Worm (Caenorhabditis elegans) whole organism, young adult: ENCODE results near the gene D2089.8.
A peak's percentile ranks its signal among the peaks of the same experiment; 100 is the strongest.

Experiments used
- C06A6.2 ChIP-seq: fragments of 200-800 bp; sonication (Bioruptor generic); conservative IDR thresholded peaks from 2 replicates; pipeline ENCODE4 v1.3.6; 2022; ENCODE audit warnings: missing genetic modification characterization, missing compliant biosample characterization
- F10E7.11 ChIP-seq: sonication (generic microtip); optimal IDR thresholded peaks from 2 replicates; lab custom pipeline; 2017; ENCODE audit warnings: mild to moderate bottlenecking, missing genetic modification characterization, moderate library complexity, missing compliant biosample characterization
- F37B4.10 ChIP-seq: fragments of 200-800 bp; sonication (Bioruptor generic); IDR thresholded peaks from 2 replicates; pipeline ENCODE4 v1.3.6; 2022; ENCODE audit warnings: missing genetic modification characterization, missing compliant biosample characterization
- F39B2.1 ChIP-seq: fragments of 200-800 bp; sonication (Bioruptor generic); IDR thresholded peaks from 2 replicates; pipeline ENCODE4 v1.3.6; 2022; ENCODE audit warnings: missing genetic modification reagents, missing genetic modification characterization, missing compliant biosample characterization
- F49E8.2 ChIP-seq: sonication (generic microtip); optimal IDR thresholded peaks from 3 replicates; lab custom pipeline; 2017; ENCODE audit warnings: missing genetic modification characterization, mild to moderate bottlenecking, missing compliant biosample characterization, antibody characterized with exemption, moderate library complexity; ENCODE audit not compliant: insufficient read depth
- F57A8.1 ChIP-seq: fragments of 200-800 bp; sonication (Bioruptor generic); optimal IDR thresholded peaks from 2 replicates; lab custom pipeline; 2018; ENCODE audit warnings: mild to moderate bottlenecking, missing genetic modification characterization, moderate library complexity, missing compliant biosample characterization
- T26A5.8 ChIP-seq: sonication (generic microtip); optimal IDR thresholded peaks from 2 replicates; lab custom pipeline; 2016; ENCODE audit warnings: missing genetic modification characterization, missing compliant biosample characterization
- Y53G8AR.9 ChIP-seq: fragments of 200-800 bp; sonication (Bioruptor generic); conservative IDR thresholded peaks from 2 replicates; pipeline ENCODE4 v1.3.6; 2022; ENCODE audit warnings: missing genetic modification reagents, missing genetic modification characterization, missing compliant biosample characterization
- Y67H2A.10 ChIP-seq: fragments of 200-800 bp; sonication (Bioruptor generic); conservative IDR thresholded peaks from 2 replicates; pipeline ENCODE4 v1.3.6; 2022; ENCODE audit warnings: missing genetic modification reagents, missing genetic modification characterization, missing compliant biosample characterization
- Y95B8A.8 ChIP-seq: fragments of 200-800 bp; sonication (Bioruptor generic); IDR thresholded peaks from 2 replicates; pipeline ENCODE4 v1.3.6; 2022; ENCODE audit warnings: missing genetic modification reagents, missing genetic modification characterization, missing compliant biosample characterization
- atf-7 ChIP-seq: sonication (generic microtip); optimal IDR thresholded peaks from 2 replicates; lab custom pipeline; 2017; ENCODE audit warnings: mild to moderate bottlenecking, missing genetic modification characterization, missing compliant biosample characterization
- bed-1 ChIP-seq: fragments of 200-800 bp; sonication (Bioruptor generic); IDR thresholded peaks from 2 replicates; pipeline ENCODE4 v1.3.6; 2022; ENCODE audit warnings: missing genetic modification reagents, missing genetic modification characterization, missing compliant biosample characterization
- ceh-79 ChIP-seq: sonication (generic microtip); optimal IDR thresholded peaks from 2 replicates; lab custom pipeline; 2017; ENCODE audit warnings: mild to moderate bottlenecking, missing genetic modification characterization, missing compliant biosample characterization
- die-1 ChIP-seq: sonication (generic microtip); optimal IDR thresholded peaks from 2 replicates; lab custom pipeline; 2016; ENCODE audit warnings: missing genotype, mild to moderate bottlenecking, missing genetic modification characterization, missing compliant biosample characterization
- dpff-1 ChIP-seq: sonication (generic microtip); optimal IDR thresholded peaks from 2 replicates; lab custom pipeline; 2017; ENCODE audit warnings: mild to moderate bottlenecking, missing genetic modification characterization, missing compliant biosample characterization
- egrh-3 ChIP-seq: fragments of 200-800 bp; sonication (Bioruptor generic); IDR thresholded peaks from 2 replicates; pipeline ENCODE4 v1.3.6; 2022; ENCODE audit warnings: missing genetic modification reagents, missing genetic modification characterization, missing compliant biosample characterization
- ets-4 ChIP-seq: fragments of 200-800 bp; sonication (Bioruptor generic); optimal IDR thresholded peaks from 2 replicates; lab custom pipeline; 2018; ENCODE audit warnings: mild to moderate bottlenecking, missing genetic modification characterization, missing compliant biosample characterization
- him-1 ChIP-seq: sonication (generic microtip); optimal IDR thresholded peaks from 2 replicates; lab custom pipeline; 2016; ENCODE audit warnings: missing genotype, missing genetic modification reagents, missing genetic modification characterization, missing compliant biosample characterization
- lsl-1 ChIP-seq: fragments of 200-800 bp; sonication (Bioruptor generic); optimal IDR thresholded peaks from 2 replicates; lab custom pipeline; 2018; ENCODE audit warnings: mild to moderate bottlenecking, missing genetic modification characterization, moderate library complexity, missing compliant biosample characterization
- mcd-1 ChIP-seq: fragments of 200-800 bp; sonication (Bioruptor generic); IDR thresholded peaks from 2 replicates; pipeline ENCODE4 v1.3.6; 2022; ENCODE audit warnings: missing genetic modification reagents, missing genetic modification characterization, missing compliant biosample characterization
- nhr-80 ChIP-seq: sonication (generic microtip); optimal IDR thresholded peaks from 2 replicates; lab custom pipeline; 2016; ENCODE audit warnings: missing genetic modification characterization, missing compliant biosample characterization
- pbrm-1 ChIP-seq: fragments of 200-800 bp; sonication (Bioruptor generic); IDR thresholded peaks from 2 replicates; pipeline ENCODE4 v1.3.6; 2022; ENCODE audit warnings: missing genetic modification reagents, missing genetic modification characterization, missing compliant biosample characterization
- snpc-4 ChIP-seq, 5 experiments: fragments of 150-350 bp in 1 of 5; sonication (generic microtip) in 4 of 5; optimal IDR thresholded peaks; 2 replicates each; lab custom pipeline; 2014 to 2018; ENCODE audit warnings: missing genetic modification characterization in 5 of 5, missing biosample characterization in 3 of 5, antibody characterized with exemption in 2 of 5, mild to moderate bottlenecking in 2 of 5, missing compliant biosample characterization in 2 of 5, missing genotype in 2 of 5, moderate library complexity in 2 of 5, missing genetic modification reagents in 1 of 5
- tbx-9 ChIP-seq: sonication (generic microtip); optimal IDR thresholded peaks from 2 replicates; lab custom pipeline; 2016; ENCODE audit warnings: borderline replicate concordance, missing genetic modification characterization, inconsistent platforms, missing compliant biosample characterization
- unc-62 ChIP-seq: fragments of 150-350 bp; optimal IDR thresholded peaks from 2 replicates; lab custom pipeline; 2014; ENCODE audit warnings: missing biosample characterization, missing genetic modification reagents, missing genetic modification characterization
- xnd-1 ChIP-seq: sonication (generic microtip); optimal IDR thresholded peaks from 2 replicates; lab custom pipeline; 2016; ENCODE audit warnings: missing genotype, missing genetic modification reagents, missing genetic modification characterization, missing compliant biosample characterization
- zfh-2 ChIP-seq: fragments of 200-800 bp; sonication (Bioruptor generic); conservative IDR thresholded peaks from 2 replicates; pipeline ENCODE4 v1.3.6; 2022; ENCODE audit warnings: missing genetic modification reagents, missing genetic modification characterization, missing compliant biosample characterization
- ztf-22 ChIP-seq: fragments of 200-800 bp; sonication (Bioruptor generic); optimal IDR thresholded peaks from 2 replicates; lab custom pipeline; 2018; ENCODE audit warnings: mild to moderate bottlenecking, missing genetic modification characterization, moderate library complexity, missing compliant biosample characterization
- ztf-3 ChIP-seq: fragments of 200-800 bp; sonication (Bioruptor generic); optimal IDR thresholded peaks from 2 replicates; lab custom pipeline; 2018; ENCODE audit warnings: mild to moderate bottlenecking, missing genetic modification characterization, missing compliant biosample characterization

The D2089.8 gene

ce11 chrII:10646901-10647566, 15.5 kb downstream of the D2089.8 start, which contains the start of gene M28.10:
M28.10 (plus strand) TSS chrII:10647516.
- peak; percentile 24 for TF ChIP-seq atf-7 (tag; lab: Kevin White, UChicago)
- no peak for TF ChIP-seq ztf-22 (GFP tag; lab: Kevin White, UChicago)
- TF ChIP-seq nhr-80: peak; percentile 45

ce11 chrII:10643403-10643802, 19.2 kb downstream of the D2089.8 start, which contains the start of gene M28.4:
M28.4 (plus strand) TSS chrII:10643703.
- no peak for TF ChIP-seq ztf-3
- TF ChIP-seq ztf-22 (GFP tag; lab: Kevin White, UChicago): no peak
- no peak for TF ChIP-seq xnd-1 (tag; lab: Kevin White, UChicago)
- no peak for TF ChIP-seq F39B2.1 (GFP tag; lab: Robert Waterston, UW)
- TF ChIP-seq snpc-4 (GFP tag; optimal IDR thresholded peaks at IDR 0.05; lab: Kevin White, UChicago): no peak
- no peak for TF ChIP-seq snpc-4 (tag; optimal IDR thresholded peaks at IDR 0.05; lab: Kevin White, UChicago)
- TF ChIP-seq bed-1 (GFP tag; lab: Robert Waterston, UW): no peak
- TF ChIP-seq ceh-79: no peak
- no peak for TF ChIP-seq dpff-1 (tag; lab: Kevin White, UChicago)
- TF ChIP-seq Y53G8AR.9 (GFP tag; lab: Robert Waterston, UW): no peak
- TF ChIP-seq him-1 (tag; lab: Kevin White, UChicago): no peak
- no peak for TF ChIP-seq F57A8.1 (GFP tag; lab: Kevin White, UChicago)
- no peak for TF ChIP-seq lsl-1
- TF ChIP-seq die-1 (tag; lab: Kevin White, UChicago): no peak
- TF ChIP-seq F49E8.2: no peak
- TF ChIP-seq T26A5.8 (tag; lab: Kevin White, UChicago): no peak
- TF ChIP-seq zfh-2 (GFP tag; lab: Robert Waterston, UW): no peak
- TF ChIP-seq Y95B8A.8 (GFP tag; lab: Robert Waterston, UW): no peak

ce11 chrII:10639110-10639509, 23.5 kb downstream of the D2089.8 start, which contains the start of gene M28.9:
M28.9 (plus strand) TSS chrII:10639410.
- TF ChIP-seq C06A6.2 (GFP tag; lab: Robert Waterston, UW): no peak
- no peak for TF ChIP-seq unc-62 (GFP tag; lab: Kevin White, UChicago)
- no peak for TF ChIP-seq ets-4 (GFP tag; lab: Kevin White, UChicago)
- no peak for TF ChIP-seq Y67H2A.10 (GFP tag; lab: Robert Waterston, UW)
- no peak for TF ChIP-seq F37B4.10 (GFP tag; lab: Robert Waterston, UW)
- no peak for TF ChIP-seq pbrm-1 (GFP tag; lab: Robert Waterston, UW)
- no peak for TF ChIP-seq F10E7.11
- TF ChIP-seq, all 124 proteins: peak for 0

ce11 chrII:10637681-10638080, 24.9 kb downstream of the D2089.8 start:
- peak; percentile 71; the same call in 1 of the 2 replicates for TF ChIP-seq egrh-3 (GFP tag; lab: Robert Waterston, UW)

ce11 chrII:10630944-10631343, 31.6 kb downstream of the D2089.8 start:
- TF ChIP-seq tbx-9 (tag; lab: Kevin White, UChicago) (no peak), nhr-80 (peak; percentile 43), mcd-1 (GFP tag; lab: Robert Waterston, UW) (no peak)
- TF ChIP-seq, all 124 proteins: peak for 1
